Worm (Caenorhabditis elegans): ENCODE data around the gene nhr-168.

Gene nhr-168

DNA sequence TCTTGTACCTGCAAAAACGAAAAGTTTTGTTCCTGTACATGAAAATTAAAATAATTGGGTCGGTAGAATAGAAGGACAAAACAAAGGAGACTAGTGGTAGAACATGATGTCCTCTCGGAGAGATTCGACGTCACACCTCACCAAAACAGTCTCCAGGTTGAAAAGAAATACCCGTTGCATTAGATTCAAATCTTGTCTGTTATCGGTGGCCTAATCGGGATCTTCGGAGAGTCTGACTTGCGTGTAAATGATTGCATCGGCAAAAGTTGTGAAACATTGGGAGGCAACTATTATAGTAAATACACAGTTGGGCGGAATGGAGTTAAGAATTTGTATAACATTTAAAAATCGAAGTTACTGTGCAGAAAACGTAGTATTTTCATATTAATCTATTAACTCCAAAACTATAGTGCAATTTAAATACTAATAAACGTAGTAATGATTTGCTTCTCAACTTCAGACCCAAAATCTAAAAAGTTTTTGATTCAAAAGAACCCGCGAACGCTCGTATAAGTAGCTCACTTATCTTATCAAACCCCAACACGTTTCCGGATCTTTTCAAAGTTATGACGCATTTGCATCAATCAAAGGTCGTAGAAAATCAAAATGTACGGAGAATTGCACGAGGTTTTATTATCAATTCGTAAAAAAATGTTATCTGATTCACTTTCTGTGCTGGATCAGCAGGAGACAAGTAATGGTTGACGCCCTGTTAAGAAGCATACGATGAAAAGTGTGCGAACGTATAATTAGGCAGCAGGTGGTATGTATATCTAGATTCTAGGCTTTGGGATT, at the start of gene nhr-168:
nhr-168 (minus strand) TSS at position 486 of the 795 bp plus-strand sequence.
- no peak for TF ChIP-seq ama-1 (optimal IDR thresholded peaks at IDR 0.05)
- no peak for TF ChIP-seq ceh-13 (GFP tag; optimal IDR thresholded peaks at IDR 0.05)
- no peak for TF ChIP-seq B0310.2 (tag; optimal IDR thresholded peaks at IDR 0.05)
- no peak for TF ChIP-seq hmg-4 (GFP tag; optimal IDR thresholded peaks at IDR 0.05)
- no peak for TF ChIP-seq pes-1 (GFP tag; IDR thresholded peaks at IDR 0.05)
- no peak for TF ChIP-seq sea-1 (GFP tag; conservative IDR thresholded peaks at IDR 0.05)
- TF ChIP-seq tra-4 (tag; optimal IDR thresholded peaks at IDR 0.05): no peak
- TF ChIP-seq hnd-1 (tag; optimal IDR thresholded peaks at IDR 0.05): no peak
- no peak for TF ChIP-seq tbx-11 (GFP tag; IDR thresholded peaks at IDR 0.05)

DNA sequence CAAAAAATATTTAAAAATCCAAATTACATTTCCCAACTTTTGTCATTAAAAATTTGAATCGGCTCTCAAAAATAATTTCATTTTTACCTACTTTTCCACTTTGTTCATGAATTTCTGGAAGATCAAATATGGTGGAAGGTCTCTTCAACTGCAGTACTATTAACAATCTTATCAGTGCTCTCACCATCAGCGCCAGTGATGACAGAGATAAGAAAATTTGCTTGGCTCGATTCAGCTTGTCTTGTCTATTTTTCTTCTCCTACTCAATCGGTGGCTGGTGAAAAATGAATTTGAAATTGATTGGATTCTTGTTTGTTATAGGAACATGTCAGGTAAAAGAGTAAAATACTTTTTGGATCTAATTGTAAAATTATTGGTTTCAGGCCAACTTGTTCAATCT, 47.3 kb upstream of the nhr-168 start, which contains the start of gene cpz-2:
cpz-2 (plus strand) TSS at position 210 of the 400 bp plus-strand sequence.
- TF ChIP-seq ets-7 (tag; optimal IDR thresholded peaks at IDR 0.05) (no peak), aly-1 (tag; optimal IDR thresholded peaks at IDR 0.05) (no peak)

DNA sequence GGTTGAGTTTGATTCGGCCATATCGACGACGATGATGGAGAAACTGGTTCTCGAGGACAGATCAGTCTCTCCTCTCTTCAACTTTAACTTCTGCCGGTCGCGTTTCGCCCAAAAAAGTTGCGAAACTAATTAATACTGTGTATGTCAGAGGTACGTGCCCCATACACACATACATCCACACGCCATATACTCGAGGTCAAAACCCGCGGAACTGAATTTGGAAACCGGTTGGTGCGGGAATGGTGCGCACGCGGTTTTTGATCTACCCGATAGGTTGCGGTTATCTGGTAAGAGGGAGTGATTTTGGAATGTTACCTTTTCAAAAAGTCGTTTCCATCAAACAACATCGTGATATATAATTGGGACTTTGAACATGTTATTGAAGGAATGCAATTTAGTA, 46.5 kb upstream of the nhr-168 start, which contains the start of gene ifbp-1:
ifbp-1 (minus strand) TSS at position 85 of the 400 bp plus-strand sequence.
- TF ChIP-seq ets-7 (tag; optimal IDR thresholded peaks at IDR 0.05) (no peak), flt-1 (GFP tag; IDR thresholded peaks at IDR 0.05) (no peak), tra-4 (tag; optimal IDR thresholded peaks at IDR 0.05) (no peak), ama-1 (optimal IDR thresholded peaks at IDR 0.05) (no peak), F13C5.2 (tag; optimal IDR thresholded peaks at IDR 0.05) (no peak), hmbx-1 (tag; optimal IDR thresholded peaks at IDR 0.05) (no peak), ceh-13 (GFP tag; optimal IDR thresholded peaks at IDR 0.05) (no peak), tbx-37 (GFP tag; conservative IDR thresholded peaks at IDR 0.05) (no peak), aly-1 (tag; optimal IDR thresholded peaks at IDR 0.05) (no peak), B0310.2 (tag; optimal IDR thresholded peaks at IDR 0.05) (no peak), tbx-11 (GFP tag; IDR thresholded peaks at IDR 0.05) (no peak), pes-1 (GFP tag; IDR thresholded peaks at IDR 0.05) (no peak), scrt-1 (GFP tag; IDR thresholded peaks at IDR 0.05) (no peak), hmg-4 (GFP tag; optimal IDR thresholded peaks at IDR 0.05) (no peak), sea-1 (GFP tag; conservative IDR thresholded peaks at IDR 0.05) (no peak), hnd-1 (tag; optimal IDR thresholded peaks at IDR 0.05) (no peak)

DNA sequence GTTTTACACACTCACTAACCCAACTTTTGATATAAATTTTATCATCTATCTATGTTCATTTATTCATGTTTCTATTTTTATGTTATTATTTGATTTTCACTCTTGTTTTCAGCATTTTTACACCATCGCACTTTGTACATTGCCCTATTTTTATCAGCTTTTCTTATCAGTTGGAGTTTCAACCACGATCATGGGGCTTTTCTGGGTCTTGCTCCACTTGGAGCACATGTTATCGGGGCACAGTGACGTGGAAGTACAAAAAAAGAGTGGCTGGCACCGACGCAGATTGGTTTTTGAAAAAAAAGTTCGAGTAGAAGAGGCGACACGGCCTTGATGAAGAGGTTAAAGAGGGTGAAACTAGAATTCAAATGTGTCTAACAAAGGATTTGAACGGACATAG, 43.5 kb upstream of the nhr-168 start:
- TF ChIP-seq F13C5.2 (tag; optimal IDR thresholded peaks at IDR 0.05): no peak
- TF ChIP-seq tbx-37 (GFP tag; conservative IDR thresholded peaks at IDR 0.05): no peak
- TF ChIP-seq sea-1 (GFP tag; conservative IDR thresholded peaks at IDR 0.05): no peak
- TF ChIP-seq flt-1 (GFP tag; IDR thresholded peaks at IDR 0.05): no peak
- TF ChIP-seq ceh-13 (GFP tag; optimal IDR thresholded peaks at IDR 0.05): no peak
- no peak for TF ChIP-seq B0310.2 (tag; optimal IDR thresholded peaks at IDR 0.05)
- TF ChIP-seq tbx-11 (GFP tag; IDR thresholded peaks at IDR 0.05): no peak
- TF ChIP-seq tra-4 (tag; optimal IDR thresholded peaks at IDR 0.05): no peak
- no peak for TF ChIP-seq hmg-4 (GFP tag; optimal IDR thresholded peaks at IDR 0.05)
- no peak for TF ChIP-seq pes-1 (GFP tag; IDR thresholded peaks at IDR 0.05)
- TF ChIP-seq ama-1 (optimal IDR thresholded peaks at IDR 0.05): no peak
- TF ChIP-seq scrt-1 (GFP tag; IDR thresholded peaks at IDR 0.05): no peak

- TF ChIP-seq hmbx-1 (tag; optimal IDR thresholded peaks at IDR 0.05): no peak
These were observed 42.2 kb upstream of the nhr-168 start for ce11 chrV:13375861-13376260.

DNA sequence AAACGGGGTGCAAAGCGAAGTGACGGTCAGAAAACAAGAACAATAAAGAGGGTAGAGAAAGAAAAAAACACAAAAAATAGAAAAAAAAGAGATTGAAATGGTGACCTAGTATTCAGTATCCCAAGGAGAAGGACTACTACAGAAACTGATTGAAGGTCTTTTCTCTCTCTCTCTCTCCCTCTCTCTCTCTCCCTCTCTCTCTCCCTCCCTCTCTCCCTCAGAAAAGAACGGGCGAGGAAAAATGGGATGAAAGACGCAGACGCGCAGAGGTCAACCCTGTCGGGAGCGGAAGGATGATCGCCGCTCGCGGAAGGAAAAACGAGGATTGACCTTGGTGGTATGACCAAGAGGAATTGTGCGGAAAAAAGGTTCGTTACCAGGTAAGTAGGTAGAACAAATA, 40.9 kb upstream of the nhr-168 start:
- TF ChIP-seq tra-4 (tag; optimal IDR thresholded peaks at IDR 0.05) (no peak), B0310.2 (tag; optimal IDR thresholded peaks at IDR 0.05) (peak; percentile 21), ama-1 (optimal IDR thresholded peaks at IDR 0.05) (no peak), hmg-4 (GFP tag; optimal IDR thresholded peaks at IDR 0.05) (peak; percentile 26)

DNA sequence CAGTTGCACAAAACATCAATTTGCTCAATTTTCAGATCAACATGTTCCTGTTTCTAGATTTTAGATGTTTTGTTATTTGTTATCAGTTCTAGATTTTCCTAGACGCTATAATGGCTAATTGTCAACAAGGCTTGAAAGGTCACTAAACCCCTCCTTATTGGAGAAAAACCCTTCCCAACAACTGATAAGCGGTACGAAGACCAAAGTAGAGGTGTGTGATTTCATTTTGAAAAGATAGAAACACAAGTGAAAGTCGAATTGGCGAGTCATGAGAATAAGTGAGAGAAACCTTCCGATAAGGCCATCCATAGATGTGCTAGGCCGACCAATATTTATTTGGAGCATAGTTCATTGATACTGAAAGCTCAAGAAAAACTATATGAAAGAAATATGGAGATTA, 40.0 kb upstream of the nhr-168 start:
- no peak for TF ChIP-seq tbx-11 (GFP tag; IDR thresholded peaks at IDR 0.05)
- TF ChIP-seq pes-1 (GFP tag; IDR thresholded peaks at IDR 0.05): no peak
- TF ChIP-seq tbx-37 (GFP tag; conservative IDR thresholded peaks at IDR 0.05): no peak
- TF ChIP-seq aly-1 (tag; optimal IDR thresholded peaks at IDR 0.05): no peak
- TF ChIP-seq hmg-4 (GFP tag; optimal IDR thresholded peaks at IDR 0.05): no peak
- no peak for TF ChIP-seq flt-1 (GFP tag; IDR thresholded peaks at IDR 0.05)
- TF ChIP-seq tra-4 (tag; optimal IDR thresholded peaks at IDR 0.05): no peak
- TF ChIP-seq sea-1 (GFP tag; conservative IDR thresholded peaks at IDR 0.05): no peak
- TF ChIP-seq ets-7 (tag; optimal IDR thresholded peaks at IDR 0.05): no peak
- no peak for TF ChIP-seq F13C5.2 (tag; optimal IDR thresholded peaks at IDR 0.05)
- TF ChIP-seq scrt-1 (GFP tag; IDR thresholded peaks at IDR 0.05): no peak

DNA sequence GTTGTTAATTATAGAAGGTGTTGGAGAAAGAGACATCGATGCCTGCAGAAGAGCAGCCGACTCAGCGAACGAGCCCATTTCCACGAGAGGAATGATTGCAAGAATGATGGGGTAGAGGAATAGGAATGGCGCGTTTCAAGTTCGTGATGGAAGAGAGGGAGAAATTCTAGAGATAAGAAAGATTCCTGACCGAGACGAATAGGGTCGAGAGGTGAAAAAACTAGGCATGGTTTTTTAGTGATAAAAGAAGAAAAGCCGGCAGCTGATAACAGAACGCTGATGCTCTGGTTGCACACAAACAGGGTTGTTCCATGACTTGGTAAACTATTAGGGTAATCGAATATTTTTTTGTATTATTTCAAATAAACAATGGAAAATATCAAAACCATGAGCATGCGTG, 39.1 kb upstream of the nhr-168 start:
- TF ChIP-seq pes-1 (GFP tag; IDR thresholded peaks at IDR 0.05) (no peak), ets-7 (tag; optimal IDR thresholded peaks at IDR 0.05) (no peak), ama-1 (optimal IDR thresholded peaks at IDR 0.05) (no peak), sea-1 (GFP tag; conservative IDR thresholded peaks at IDR 0.05) (no peak), scrt-1 (GFP tag; IDR thresholded peaks at IDR 0.05) (no peak), tbx-11 (GFP tag; IDR thresholded peaks at IDR 0.05) (no peak), B0310.2 (tag; optimal IDR thresholded peaks at IDR 0.05) (no peak), hnd-1 (tag; optimal IDR thresholded peaks at IDR 0.05) (no peak), flt-1 (GFP tag; IDR thresholded peaks at IDR 0.05) (no peak), tbx-37 (GFP tag; conservative IDR thresholded peaks at IDR 0.05) (no peak), hmbx-1 (tag; optimal IDR thresholded peaks at IDR 0.05) (no peak), hmg-4 (GFP tag; optimal IDR thresholded peaks at IDR 0.05) (no peak), ceh-36 (tag; optimal IDR thresholded peaks at IDR 0.05) (no peak), ceh-13 (GFP tag; optimal IDR thresholded peaks at IDR 0.05) (no peak), aly-1 (tag; optimal IDR thresholded peaks at IDR 0.05) (no peak), tra-4 (tag; optimal IDR thresholded peaks at IDR 0.05) (no peak)

All from whole organism, early embryonic.